Worm (Caenorhabditis elegans): ENCODE data around the gene nspe-4.

Gene nspe-4

DNA sequence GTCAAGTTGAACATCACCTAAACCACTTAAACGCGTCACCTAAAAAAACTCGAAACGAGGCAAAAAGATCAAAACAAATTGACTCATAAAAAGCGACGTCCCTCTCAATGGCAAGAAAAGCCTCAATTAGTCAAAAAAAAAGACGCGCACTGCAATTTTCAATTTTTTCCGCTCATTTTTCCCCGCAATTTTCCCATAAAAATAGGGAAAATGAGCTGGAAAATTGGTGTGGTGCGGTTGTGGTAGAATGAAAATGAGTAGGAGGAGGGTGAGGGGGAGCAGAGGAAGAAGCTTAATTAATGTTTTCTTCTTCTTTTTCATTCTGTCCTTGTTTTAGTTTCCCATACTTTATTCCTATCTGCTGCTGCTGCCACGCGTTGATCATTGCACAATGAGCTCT is 45.3 kb downstream of the nspe-4 start:
- no peak for TF ChIP-seq nhr-76 (tag; optimal IDR thresholded peaks at IDR 0.05)
- TF ChIP-seq lin-39 (tag; optimal IDR thresholded peaks at IDR 0.05) = no peak
- TF ChIP-seq lin-14 (GFP tag; optimal IDR thresholded peaks at IDR 0.05) = peak; percentile 52
- no peak for TF ChIP-seq elt-3 (tag; optimal IDR thresholded peaks at IDR 0.05)

DNA sequence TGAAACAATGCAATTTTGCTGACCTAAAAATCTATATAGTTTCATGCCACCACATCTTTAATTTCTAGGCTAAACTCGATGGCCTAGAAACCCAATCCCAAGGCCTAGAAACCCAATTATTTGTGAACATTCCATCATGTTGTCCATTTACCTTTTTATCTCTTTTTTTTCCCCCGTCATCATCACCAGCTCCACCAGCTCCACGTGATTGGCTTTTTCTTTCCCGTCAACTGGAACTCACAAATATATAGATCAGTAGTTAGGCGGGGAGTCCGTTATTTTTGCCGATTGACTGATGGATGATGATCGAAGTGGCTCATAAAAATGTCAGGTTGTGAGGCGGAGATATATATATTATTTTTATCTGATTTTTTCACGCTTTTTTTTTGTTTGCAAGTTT is 46.1 kb downstream of the nspe-4 start:
- TF ChIP-seq lsy-2 (tag; optimal IDR thresholded peaks at IDR 0.05) (peak in 1 of 2 experiments; percentile 22), unc-98 (GFP tag; IDR thresholded peaks at IDR 0.05) (no peak), snpc-4 (tag; optimal IDR thresholded peaks at IDR 0.05) (peak; percentile 6), nhr-20 (tag; optimal IDR thresholded peaks at IDR 0.05) (no peak), mdl-1 (tag; optimal IDR thresholded peaks at IDR 0.05) (peak in 1 of 2 experiments; percentile 23), ceh-8 (GFP tag; optimal IDR thresholded peaks at IDR 0.05) (no peak), nhr-71 (tag; optimal IDR thresholded peaks at IDR 0.05) (no peak), rnt-1 (tag; optimal IDR thresholded peaks at IDR 0.05) (peak; percentile 40), lin-14 (GFP tag; optimal IDR thresholded peaks at IDR 0.05) (peak; percentile 36), alr-1 (tag; optimal IDR thresholded peaks at IDR 0.05; ENCODE audit: borderline replicate concordance) (no peak)

DNA sequence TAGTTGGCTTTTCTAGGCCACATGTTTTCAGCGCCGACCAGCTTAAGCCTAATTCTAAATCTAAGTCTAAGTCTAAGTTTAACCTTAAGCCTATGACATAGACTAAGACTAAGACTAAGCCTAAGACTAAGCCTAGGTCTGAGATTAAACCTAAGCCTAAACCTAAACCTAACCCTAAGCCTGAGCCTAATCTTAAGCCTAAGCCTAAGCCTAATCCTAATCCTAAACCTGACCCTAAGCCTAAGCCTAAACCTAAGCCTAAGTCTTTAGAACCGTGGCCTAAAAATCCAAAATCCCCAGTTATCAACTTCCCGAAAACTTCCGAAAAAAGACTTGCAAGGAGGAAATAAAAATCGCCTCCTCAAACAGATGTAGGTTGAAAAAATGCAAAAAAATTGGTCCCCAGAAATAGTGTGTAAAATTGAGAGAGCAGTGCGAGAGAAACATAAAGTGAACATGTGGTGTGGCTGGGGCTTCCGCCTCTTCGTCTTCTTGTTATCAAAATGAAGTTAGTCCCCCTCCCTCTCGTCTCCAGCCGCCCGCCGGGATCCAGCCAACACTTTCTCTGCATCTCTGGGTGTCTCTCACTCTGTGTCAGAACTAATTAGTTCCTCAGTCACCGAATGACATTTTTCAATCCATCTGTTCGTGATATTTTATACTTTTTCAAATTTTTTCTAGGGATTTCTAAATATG is 47.5 kb downstream of the nspe-4 start:
- TF ChIP-seq lin-35 (GFP tag; optimal IDR thresholded peaks at IDR 0.05) (peak in 1 of 2 experiments; percentile 13), nhr-28 (tag; optimal IDR thresholded peaks at IDR 0.05) (no peak), vab-15 (tag; optimal IDR thresholded peaks at IDR 0.05) (no peak), hlh-4 (tag; optimal IDR thresholded peaks at IDR 0.05) (no peak), unc-98 (GFP tag; IDR thresholded peaks at IDR 0.05) (peak; percentile 48), C04F5.9 (tag; optimal IDR thresholded peaks at IDR 0.05) (no peak), nhr-71 (tag; optimal IDR thresholded peaks at IDR 0.05) (peak; percentile 76), egl-13 (tag; optimal IDR thresholded peaks at IDR 0.05) (no peak), nhr-19 (GFP tag; conservative IDR thresholded peaks at IDR 0.05) (peak; percentile 52), nhr-85 (tag) (no peak), C16A3.4 (tag; optimal IDR thresholded peaks at IDR 0.05) (no peak), elt-2 (tag; optimal IDR thresholded peaks at IDR 0.05) (no peak), mep-1 (tag; optimal IDR thresholded peaks at IDR 0.05) (peak; percentile 18), swsn-7 (tag; optimal IDR thresholded peaks at IDR 0.05) (peak; percentile 24), sox-4 (tag; optimal IDR thresholded peaks at IDR 0.05) (no peak), unc-30 (tag; optimal IDR thresholded peaks at IDR 0.05) (no peak), efl-1 (optimal IDR thresholded peaks at IDR 0.05) (peak; percentile 12 to 38), efl-1 (GFP tag; optimal IDR thresholded peaks at IDR 0.05 in 1 of 2) (peak in 1 of 2 experiments; percentile 22), nhr-76 (tag; optimal IDR thresholded peaks at IDR 0.05) (no peak), ets-5 (GFP tag; IDR thresholded peaks at IDR 0.05) (no peak), lin-14 (GFP tag; optimal IDR thresholded peaks at IDR 0.05) (peak; percentile 90), F16B12.6 (tag; optimal IDR thresholded peaks at IDR 0.05) (no peak), dpl-1 (GFP tag; optimal IDR thresholded peaks at IDR 0.05) (peak in 2 of 3 experiments; percentile 13 to 29), mdl-1 (tag; optimal IDR thresholded peaks at IDR 0.05) (peak in 1 of 2 experiments; percentile 1), ama-1 (optimal IDR thresholded peaks at IDR 0.05) (no peak), nhr-90 (tag; optimal IDR thresholded peaks at IDR 0.05; ENCODE audit: poor library complexity) (no peak), ces-1 (GFP tag; optimal IDR thresholded peaks at IDR 0.05) (no peak), grh-1 (GFP tag; IDR thresholded peaks at IDR 0.05) (no peak), alr-1 (tag; optimal IDR thresholded peaks at IDR 0.05; ENCODE audit: borderline replicate concordance) (no peak), egl-27 (tag; optimal IDR thresholded peaks at IDR 0.05) (no peak), isw-1 (GFP tag; IDR thresholded peaks at IDR 0.05) (no peak), unc-86 (tag; optimal IDR thresholded peaks at IDR 0.05) (no peak), unc-62 (GFP tag; optimal IDR thresholded peaks at IDR 0.05) (no peak), pax-3 (tag; optimal IDR thresholded peaks at IDR 0.05) (no peak), ztf-4 (tag; optimal IDR thresholded peaks at IDR 0.05) (no peak), nhr-11 (tag; optimal IDR thresholded peaks at IDR 0.05) (no peak), C34B4.2 (tag; optimal IDR thresholded peaks at IDR 0.05) (no peak), unc-130 (tag; optimal IDR thresholded peaks at IDR 0.05) (peak; percentile 59), nhr-237 (tag; optimal IDR thresholded peaks at IDR 0.05) (no peak), fkh-10 (GFP tag; optimal IDR thresholded peaks at IDR 0.05) (no peak), efl-3 (GFP tag; optimal IDR thresholded peaks at IDR 0.05) (no peak)

Measured in whole organism, L1 larva.